Worm (Caenorhabditis elegans) whole organism, L3 larva: ENCODE data around the gene F09E10.7.

Experiments
- egl-5 ChIP-seq: fragments of 150-350 bp; optimal IDR thresholded peaks from 2 replicates; lab custom pipeline; 2017; ENCODE audit warnings: missing biosample characterization, missing genetic modification reagents, missing genetic modification characterization, inconsistent platforms
- nhr-11 ChIP-seq: fragments of 150-350 bp; optimal IDR thresholded peaks from 2 replicates; lab custom pipeline; 2014; ENCODE audit warnings: missing biosample characterization, missing genetic modification characterization
- nhr-76 ChIP-seq: fragments of 150-350 bp; sonication (generic microtip); optimal IDR thresholded peaks from 5 replicates; lab custom pipeline; 2014; ENCODE audit warnings: missing biosample characterization, missing genetic modification characterization

DNA sequence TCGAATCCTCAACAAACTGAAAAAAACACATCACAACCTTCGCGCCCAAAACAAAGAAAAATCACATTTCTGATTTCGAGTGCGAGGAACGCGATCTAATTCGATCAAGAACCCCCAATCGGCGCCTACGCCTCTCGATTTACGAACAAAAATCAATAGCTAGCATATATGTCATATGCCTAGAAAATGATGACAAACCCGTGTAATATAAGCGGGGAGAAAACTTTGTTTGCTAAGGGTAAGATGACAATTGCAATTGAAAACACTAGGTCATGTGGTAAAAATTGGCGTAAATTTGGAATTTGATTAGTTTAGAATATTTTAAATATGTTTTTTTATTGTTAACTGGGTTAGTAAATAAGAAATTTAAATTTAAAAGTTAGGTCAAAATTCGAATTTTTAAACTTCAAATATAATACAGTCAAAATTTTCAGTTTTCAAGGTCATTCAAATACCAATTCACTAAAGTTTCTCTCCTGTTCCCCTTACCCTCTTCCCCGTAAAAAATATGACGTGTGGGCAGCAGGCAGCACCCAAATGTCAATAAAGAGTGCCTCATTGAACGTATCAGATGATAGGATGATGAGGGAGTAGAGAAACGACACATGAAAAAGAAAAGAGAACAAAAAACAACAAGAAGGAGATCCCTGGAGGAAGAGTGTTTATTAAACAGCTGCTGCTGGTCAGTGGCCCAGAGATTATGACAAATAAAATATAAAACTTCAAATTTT is 45.1 kb downstream of the F09E10.7 start:
- no peak for TF ChIP-seq nhr-11 (tag; lab: Kevin White, UChicago)
- no peak for TF ChIP-seq nhr-76 (tag; lab: Kevin White, UChicago)
- peak; percentile 86 for TF ChIP-seq egl-5 (tag; lab: Kevin White, UChicago)
